Fruit fly (Drosophila melanogaster): Measurements from ENCODE around the gene CG5282.

The CG5282 gene

DNA sequence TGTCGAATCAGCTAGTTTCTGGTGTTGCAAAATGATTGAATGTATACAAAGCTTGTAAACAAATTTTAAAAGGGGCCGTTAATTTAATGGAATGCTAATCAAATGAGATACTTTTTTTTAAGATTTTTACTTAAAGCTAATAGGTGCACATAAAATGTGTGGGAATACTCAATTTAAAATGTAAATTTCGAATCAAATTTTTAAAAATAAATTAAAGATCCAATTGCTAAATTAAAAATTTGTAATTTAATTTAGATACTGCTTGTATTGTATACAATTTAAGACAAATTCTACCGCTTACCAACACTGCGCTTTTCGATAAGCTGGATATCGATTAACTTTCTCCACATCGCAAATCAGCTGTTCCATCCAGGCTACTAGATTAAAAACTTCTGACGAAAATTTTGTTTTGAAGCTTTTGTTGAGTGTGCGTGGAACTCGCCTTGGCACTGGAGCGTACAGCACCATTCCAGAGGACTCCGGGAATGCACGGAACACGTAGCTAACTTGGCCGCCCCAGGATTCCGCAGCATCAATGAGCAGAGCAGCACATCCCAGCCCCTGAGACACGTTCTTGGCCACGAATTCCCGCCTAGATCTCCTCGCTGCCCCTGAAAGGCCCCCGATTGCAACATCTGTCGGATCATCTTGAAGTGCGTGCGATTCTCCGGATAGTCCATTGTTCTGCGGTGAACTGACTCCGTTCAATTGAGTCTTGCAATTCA is 41.6 kb downstream of the CG5282 start, which contains the start of the genes CG5498 and fbl (continued):
- TF ChIP-seq Lhr (GFP tag; optimal IDR thresholded peaks at IDR 0.05) (peak; percentile 43), Awh (GFP tag; IDR thresholded peaks at IDR 0.05) (no peak), CG9817 (tag; optimal IDR thresholded peaks at IDR 0.05) (peak; percentile 40), Vsx1 (GFP tag; optimal IDR thresholded peaks at IDR 0.05) (peak; percentile 67), Lpt (GFP tag; optimal IDR thresholded peaks at IDR 0.05) (no peak), CG3407 (GFP tag; optimal IDR thresholded peaks at IDR 0.05) (no peak), dati (GFP tag; IDR thresholded peaks at IDR 0.05) (no peak), CG8478 (optimal IDR thresholded peaks at IDR 0.05) (no peak), Optix (GFP tag; IDR thresholded peaks at IDR 0.05) (no peak), shn (GFP tag; optimal IDR thresholded peaks at IDR 0.05) (peak; percentile 25), CG6683 (GFP tag; optimal IDR thresholded peaks at IDR 0.05) (peak; percentile 42), NfI (GFP tag; optimal IDR thresholded peaks at IDR 0.05) (peak; percentile 63), Spps (tag; optimal IDR thresholded peaks at IDR 0.05) (peak; percentile 21), fd96Cb (tag; optimal IDR thresholded peaks at IDR 0.05) (peak; percentile 39), Meics (GFP tag; optimal IDR thresholded peaks at IDR 0.05) (peak; percentile 71), mam (GFP tag; optimal IDR thresholded peaks at IDR 0.05) (peak; percentile 47), cad (GFP tag; optimal IDR thresholded peaks at IDR 0.05) (no peak), CG10462 (GFP tag; optimal IDR thresholded peaks at IDR 0.05) (no peak), toy (GFP tag; IDR thresholded peaks at IDR 0.05) (no peak), otp (GFP tag; IDR thresholded peaks at IDR 0.05) (no peak), Dref (GFP tag; IDR thresholded peaks at IDR 0.05) (peak; percentile 63), stwl (tag; optimal IDR thresholded peaks at IDR 0.05) (peak; percentile 96), C15 (GFP tag; IDR thresholded peaks at IDR 0.05) (no peak), CG8359 (GFP tag; optimal IDR thresholded peaks at IDR 0.05; ENCODE audit: borderline replicate concordance) (no peak), CG17186 (GFP tag; optimal IDR thresholded peaks at IDR 0.05) (no peak), gem (tag; optimal IDR thresholded peaks at IDR 0.05) (peak; percentile 83), emc (GFP tag; optimal IDR thresholded peaks at IDR 0.05) (no peak), klu (GFP tag; IDR thresholded peaks at IDR 0.05) (peak; percentile 37; the same call in 1 of the 2 replicates), Oaz (GFP tag; IDR thresholded peaks at IDR 0.05) (no peak), dpn (GFP tag; optimal IDR thresholded peaks at IDR 0.05) (peak; percentile 50 to 73), Oli (tag; optimal IDR thresholded peaks at IDR 0.05) (peak; percentile 25), bsh (GFP tag; optimal IDR thresholded peaks at IDR 0.05) (peak in 1 of 2 experiments; percentile 49), vnd (GFP tag; IDR thresholded peaks at IDR 0.05; ENCODE audit: partially characterized antibody) (no peak), CG18262 (tag; optimal IDR thresholded peaks at IDR 0.05) (peak; percentile 71), D19A (tag; optimal IDR thresholded peaks at IDR 0.05) (peak; percentile 54), gt (GFP tag; IDR thresholded peaks at IDR 0.05) (no peak), gcm (GFP tag; optimal IDR thresholded peaks at IDR 0.05) (peak; percentile 41), hb (GFP tag; IDR thresholded peaks at IDR 0.05; ENCODE audit: partially characterized antibody) (no peak), Doc3 (GFP tag; IDR thresholded peaks at IDR 0.05; ENCODE audit: partially characterized antibody) (0 out of 3 replicates have a peak, but pooled peaks have one; percentile 30), CG13624 (GFP tag; optimal IDR thresholded peaks at IDR 0.05) (peak; percentile 62), CG15514 (GFP tag; optimal IDR thresholded peaks at IDR 0.05) (peak; percentile 72), prd (optimal IDR thresholded peaks at IDR 0.05) (no peak), prd (GFP tag; IDR thresholded peaks at IDR 0.05) (peak; percentile 63), fd64A (GFP tag; optimal IDR thresholded peaks at IDR 0.05) (no peak), bab2 (GFP tag; optimal IDR thresholded peaks at IDR 0.05) (peak; percentile 53), eyg (GFP tag; optimal IDR thresholded peaks at IDR 0.05) (no peak), CkIIα-i1 (GFP tag; IDR thresholded peaks at IDR 0.05) (no peak), CG11247 (GFP tag; IDR thresholded peaks at IDR 0.05) (0 out of 2 replicates have a peak, but pooled peaks have one; percentile 22), CG33557 (GFP tag; optimal IDR thresholded peaks at IDR 0.05) (peak; percentile 61), CG4360 (GFP tag; IDR thresholded peaks at IDR 0.05) (no peak)

Data from whole organism, embryonic.